Fruit fly (Drosophila melanogaster) whole organism, embryonic: ENCODE measurements around the gene CG13482.

Experiments used
- B-H1 ChIP-seq: fragments of 200-800 bp; sonication (Bioruptor generic); IDR thresholded peaks from 3 replicates; pipeline ENCODE4 v1.3.6; 2022; ENCODE audit warnings: missing biosample characterization, missing genetic modification characterization
- Blimp-1 ChIP-seq: fragments of 200-800 bp; sonication (Bioruptor generic); optimal IDR thresholded peaks from 3 replicates; lab custom pipeline; 2018; ENCODE audit warnings: missing biosample characterization, missing genetic modification characterization, mild to moderate bottlenecking, moderate library complexity, missing genetic modification reagents
- Bteb2 ChIP-seq: fragments of 200-800 bp; sonication (Bioruptor generic); optimal IDR thresholded peaks from 2 replicates; lab custom pipeline; 2016; ENCODE audit warnings: missing biosample characterization, missing genetic modification characterization
- CG10654 ChIP-seq: fragments of 200-800 bp; sonication (Bioruptor generic); optimal IDR thresholded peaks from 2 replicates; lab custom pipeline; 2016; ENCODE audit warnings: missing biosample characterization, missing genetic modification characterization
- CG10979 ChIP-seq: fragments of 200-800 bp; sonication (Bioruptor generic); optimal IDR thresholded peaks from 2 replicates; lab custom pipeline; 2018; ENCODE audit warnings: missing biosample characterization, mild to moderate bottlenecking, missing genetic modification characterization, moderate library complexity
- CG11504 ChIP-seq: fragments of 200-800 bp; sonication (Bioruptor generic); optimal IDR thresholded peaks from 3 replicates; lab custom pipeline; 2019; ENCODE audit warnings: missing biosample characterization, mild to moderate bottlenecking, missing genetic modification characterization, moderate library complexity
- CG12391 ChIP-seq: fragments of 200-800 bp; sonication (Bioruptor generic); optimal IDR thresholded peaks from 3 replicates; lab custom pipeline; 2018; ENCODE audit warnings: missing biosample characterization, mild to moderate bottlenecking, missing genetic modification characterization, moderate library complexity
- CG12744 ChIP-seq: fragments of 200-800 bp; sonication (Bioruptor generic); optimal IDR thresholded peaks from 2 replicates; lab custom pipeline; 2016; ENCODE audit warnings: missing biosample characterization, missing genetic modification characterization
- CG13424 ChIP-seq: fragments of 200-800 bp; sonication (Bioruptor generic); optimal IDR thresholded peaks from 2 replicates; lab custom pipeline; 2019; ENCODE audit warnings: missing biosample characterization, mild to moderate bottlenecking, missing genetic modification characterization, moderate library complexity
- CG14710 ChIP-seq: fragments of 200-800 bp; sonication (Bioruptor generic); optimal IDR thresholded peaks from 3 replicates; lab custom pipeline; 2019; ENCODE audit warnings: missing biosample characterization, mild to moderate bottlenecking, missing genetic modification characterization, moderate library complexity
- CG15601 ChIP-seq: fragments of 200-800 bp; sonication (Bioruptor generic); optimal IDR thresholded peaks from 3 replicates; lab custom pipeline; 2019; ENCODE audit warnings: missing biosample characterization, mild to moderate bottlenecking, missing genetic modification characterization, moderate library complexity
- CG18476 ChIP-seq: fragments of 200-800 bp; sonication (Bioruptor generic); optimal IDR thresholded peaks from 2 replicates; lab custom pipeline; 2016; ENCODE audit warnings: missing biosample characterization, mild to moderate bottlenecking, missing genetic modification characterization
- CG2678 ChIP-seq: fragments of 200-800 bp; sonication (Bioruptor generic); optimal IDR thresholded peaks from 3 replicates; lab custom pipeline; 2019; ENCODE audit warnings: missing biosample characterization, mild to moderate bottlenecking, missing genetic modification characterization, moderate library complexity
- CG2712 ChIP-seq: fragments of 200-800 bp; optimal IDR thresholded peaks from 3 replicates; lab custom pipeline; 2019; ENCODE audit warnings: missing biosample characterization, mild to moderate bottlenecking, missing genetic modification characterization, moderate library complexity
- CG2889 ChIP-seq: fragments of 200-800 bp; sonication (Bioruptor generic); IDR thresholded peaks from 3 replicates; pipeline ENCODE4 v1.3.6; 2022; ENCODE audit warnings: missing biosample characterization, missing genetic modification characterization
- CG31441 ChIP-seq: fragments of 200-800 bp; sonication (Bioruptor generic); IDR thresholded peaks from 2 replicates; pipeline ENCODE4 v1.3.6; 2022; ENCODE audit warnings: missing biosample characterization, missing genetic modification characterization
- CG32767 ChIP-seq: fragments of 200-800 bp; sonication (Bioruptor generic); IDR thresholded peaks from 2 replicates; pipeline ENCODE4 v1.3.6; 2022; ENCODE audit warnings: missing biosample characterization, missing genetic modification characterization
- CG34422 ChIP-seq: fragments of 200-800 bp; sonication (Bioruptor generic); IDR thresholded peaks from 3 replicates; pipeline ENCODE4 v1.3.6; 2022; ENCODE audit warnings: missing biosample characterization, missing genetic modification characterization
- CG4328 ChIP-seq: fragments of 200-800 bp; sonication (Bioruptor generic); optimal IDR thresholded peaks from 3 replicates; lab custom pipeline; 2017; ENCODE audit warnings: missing biosample characterization, missing genetic modification reagents, missing genetic modification characterization
- CG43689 ChIP-seq: fragments of 200-800 bp; sonication (Bioruptor generic); IDR thresholded peaks from 2 replicates; pipeline ENCODE4 v1.3.6; 2022; ENCODE audit warnings: missing biosample characterization, missing genetic modification characterization
- CG4404 ChIP-seq: fragments of 200-800 bp; sonication (Bioruptor generic); IDR thresholded peaks from 2 replicates; pipeline ENCODE4 v1.3.6; 2022; ENCODE audit warnings: missing biosample characterization, missing genetic modification characterization
- CG4424 ChIP-seq: fragments of 200-800 bp; sonication (Bioruptor generic); optimal IDR thresholded peaks from 3 replicates; lab custom pipeline; 2016; ENCODE audit warnings: missing biosample characterization, missing genetic modification characterization
- CG5953 ChIP-seq: fragments of 200-800 bp; sonication (Bioruptor generic); IDR thresholded peaks from 2 replicates; pipeline ENCODE4 v1.3.6; 2022; ENCODE audit warnings: missing biosample characterization, missing genetic modification characterization
- CG7987 ChIP-seq: fragments of 200-800 bp; sonication (Bioruptor generic); optimal IDR thresholded peaks from 2 replicates; lab custom pipeline; 2018; ENCODE audit warnings: missing biosample characterization, mild to moderate bottlenecking, missing genetic modification characterization, moderate library complexity
- CG8944 ChIP-seq: fragments of 200-800 bp; sonication (Bioruptor generic); optimal IDR thresholded peaks from 3 replicates; lab custom pipeline; 2016; ENCODE audit warnings: missing biosample characterization, missing genetic modification characterization
- Camta ChIP-seq: fragments of 200-800 bp; sonication (Bioruptor generic); optimal IDR thresholded peaks from 2 replicates; lab custom pipeline; 2016; ENCODE audit warnings: missing biosample characterization, missing genetic modification characterization
- CrebB ChIP-seq: fragments of 200-800 bp; sonication (Bioruptor generic); optimal IDR thresholded peaks from 3 replicates; lab custom pipeline; 2018; ENCODE audit warnings: missing biosample characterization, mild to moderate bottlenecking, missing genetic modification characterization
- Ets65A ChIP-seq: fragments of 200-800 bp; sonication (Bioruptor generic); peaks from one replicate; lab custom pipeline; 2016; ENCODE audit warnings: missing biosample characterization, missing genetic modification characterization
- Fer2 ChIP-seq: fragments of 200-800 bp; sonication (Bioruptor generic); optimal IDR thresholded peaks from 2 replicates; lab custom pipeline; 2018; ENCODE audit warnings: missing biosample characterization, mild to moderate bottlenecking, missing genetic modification characterization, moderate library complexity
- HHEX ChIP-seq: fragments of 200-800 bp; sonication (Bioruptor generic); optimal IDR thresholded peaks from 3 replicates; lab custom pipeline; 2017; ENCODE audit warnings: missing biosample characterization, mild to moderate bottlenecking, missing genetic modification characterization, missing genetic modification reagents
- Hand ChIP-seq: fragments of 200-800 bp; sonication (Bioruptor generic); optimal IDR thresholded peaks from 2 replicates; lab custom pipeline; 2017; ENCODE audit warnings: mild to moderate bottlenecking, missing biosample characterization, missing genetic modification reagents, missing genetic modification characterization
- Hsf ChIP-seq: fragments of 200-800 bp; sonication (Bioruptor generic); optimal IDR thresholded peaks from 3 replicates; lab custom pipeline; 2016; ENCODE audit warnings: missing biosample characterization, missing genetic modification characterization
- Oaz ChIP-seq: fragments of 200-800 bp; sonication (Bioruptor generic); IDR thresholded peaks from 2 replicates; pipeline ENCODE4 v1.3.6; 2022; ENCODE audit warnings: missing biosample characterization, missing genetic modification characterization
- Side ChIP-seq: fragments of 200-800 bp; sonication (Bioruptor generic); optimal IDR thresholded peaks from 2 replicates; lab custom pipeline; 2016; ENCODE audit warnings: missing biosample characterization, missing genetic modification characterization
- Sin3A ChIP-seq: fragments of >200 bp; optimal IDR thresholded peaks from 2 replicates; lab custom pipeline; 2018
- Tbp ChIP-seq: fragments of >200 bp; optimal IDR thresholded peaks from 2 replicates; lab custom pipeline; 2018; ENCODE audit warnings: missing biosample characterization, missing genetic modification characterization
- bowl ChIP-seq: fragments of 200-800 bp; sonication (Bioruptor generic); IDR thresholded peaks from 2 replicates; pipeline ENCODE4 v1.3.6; 2022; ENCODE audit warnings: missing biosample characterization, missing genetic modification characterization
- btn ChIP-seq: fragments of 200-800 bp; sonication (Bioruptor generic); optimal IDR thresholded peaks from 2 replicates; lab custom pipeline; 2016; ENCODE audit warnings: missing biosample characterization, missing genetic modification characterization
- crol ChIP-seq: fragments of 200-800 bp; sonication (Bioruptor generic); IDR thresholded peaks from 2 replicates; pipeline ENCODE4 v1.3.6; 2022; ENCODE audit warnings: missing biosample characterization, missing genetic modification characterization
- dmrt11E ChIP-seq: fragments of 200-800 bp; sonication (Bioruptor generic); optimal IDR thresholded peaks from 3 replicates; lab custom pipeline; 2018; ENCODE audit warnings: missing biosample characterization, mild to moderate bottlenecking, missing genetic modification characterization, moderate library complexity
- eve ChIP-seq, 2 experiments: fragments of >200 bp; optimal IDR thresholded peaks; 2 replicates each; lab custom pipeline; 2017; ENCODE audit warnings: missing biosample characterization in 2 of 2, missing genetic modification characterization in 2 of 2
- gcm2 ChIP-seq: fragments of 200-800 bp; sonication (Bioruptor generic); optimal IDR thresholded peaks from 2 replicates; lab custom pipeline; 2016; ENCODE audit warnings: missing biosample characterization, missing genetic modification characterization
- grau ChIP-seq: fragments of 200-800 bp; optimal IDR thresholded peaks from 3 replicates; lab custom pipeline; 2019; ENCODE audit warnings: missing biosample characterization, mild to moderate bottlenecking, missing genetic modification characterization, moderate library complexity
- kay ChIP-seq: fragments of 200-800 bp; sonication (Bioruptor generic); optimal IDR thresholded peaks from 2 replicates; lab custom pipeline; 2016; ENCODE audit warnings: missing biosample characterization, missing genetic modification characterization
- kni ChIP-seq: fragments of 200-800 bp; sonication (Bioruptor generic); optimal IDR thresholded peaks from 3 replicates; lab custom pipeline; 2017; ENCODE audit warnings: mild to moderate bottlenecking, missing biosample characterization, missing genetic modification reagents, missing genetic modification characterization
- lmd ChIP-seq: fragments of 200-800 bp; sonication (Bioruptor generic); IDR thresholded peaks from 2 replicates; pipeline ENCODE4 v1.3.6; 2022; ENCODE audit warnings: missing biosample characterization, missing genetic modification characterization
- lola ChIP-seq, 3 experiments: fragments of >200 bp in 2 of 3; fragments of 200-800 bp in 1 of 3; sonication (Bioruptor generic) in 1 of 3; optimal IDR thresholded peaks; 2 replicates each; lab custom pipeline; 2017 to 2019; ENCODE audit warnings: missing biosample characterization in 3 of 3, missing genetic modification characterization in 3 of 3, mild to moderate bottlenecking in 1 of 3, moderate library complexity in 1 of 3
- sc ChIP-seq, 3 experiments: fragments of >200 bp in 2 of 3; fragments of 200-800 bp in 1 of 3; sonication (Bioruptor generic) in 1 of 3; optimal IDR thresholded peaks; 2 replicates in 2 of 3; 3 replicates in 1 of 3; lab custom pipeline; 2017; ENCODE audit warnings: mild to moderate bottlenecking in 1 of 3, missing biosample characterization in 1 of 3, missing genetic modification characterization in 1 of 3, missing genetic modification reagents in 1 of 3
- sob ChIP-seq: fragments of 200-800 bp; sonication (Bioruptor generic); IDR thresholded peaks from 2 replicates; pipeline ENCODE4 v1.3.6; 2022; ENCODE audit warnings: missing biosample characterization, missing genetic modification characterization
- sr ChIP-seq: fragments of 200-800 bp; sonication (Bioruptor generic); IDR thresholded peaks from 3 replicates; pipeline ENCODE4 v1.3.6; 2022; ENCODE audit warnings: missing biosample characterization, missing genetic modification characterization

The CG13482 gene

dm6 chr3L:14300696-14301319 is 28.3 kb upstream of the CG13482 start (continued):
- TF ChIP-seq Hand (GFP tag; lab: Kevin White, UChicago), result no peak
- no peak for TF ChIP-seq Fer2 (tag; lab: Kevin White, UChicago)
- TF ChIP-seq sr (GFP tag; lab: Robert Waterston, UW), result no peak
- TF ChIP-seq dmrt11E, result peak; percentile 42
- no peak for TF ChIP-seq Oaz (GFP tag; lab: Robert Waterston, UW)
- no peak for TF ChIP-seq HHEX (GFP tag; lab: Kevin White, UChicago)
- TF ChIP-seq CG43689 (GFP tag; lab: Robert Waterston, UW), result no peak
- no peak for TF ChIP-seq CG34422 (GFP tag; lab: Robert Waterston, UW)
- TF ChIP-seq CG10979 (tag; lab: Kevin White, UChicago), result peak; percentile 23
- TF ChIP-seq CG15601 (tag; lab: Kevin White, UChicago), result no peak
- TF ChIP-seq sob (GFP tag; lab: Robert Waterston, UW), result no peak
- no peak for TF ChIP-seq CG10654 (GFP tag; lab: Kevin White, UChicago)
- no peak for TF ChIP-seq sc (optimal IDR thresholded peaks at IDR 0.05; lab: Kevin White, UChicago)
- no peak for TF ChIP-seq sc (GFP tag; optimal IDR thresholded peaks at IDR 0.05; lab: Kevin White, UChicago)
- TF ChIP-seq Ets65A, result peak; percentile 78
- TF ChIP-seq kni (GFP tag; lab: Kevin White, UChicago), result no peak
- TF ChIP-seq Blimp-1 (GFP tag; lab: Kevin White, UChicago), result peak; percentile 15
- TF ChIP-seq CG8944 (GFP tag; lab: Kevin White, UChicago), result no peak
- TF ChIP-seq CG12744 (GFP tag; lab: Kevin White, UChicago), result no peak
- TF ChIP-seq CrebB (tag; lab: Kevin White, UChicago), result no peak
- no peak for TF ChIP-seq gcm2 (GFP tag; lab: Kevin White, UChicago)
- no peak for TF ChIP-seq crol (GFP tag; lab: Robert Waterston, UW)
- no peak for TF ChIP-seq CG4424 (GFP tag; lab: Kevin White, UChicago)
- TF ChIP-seq grau, result peak; percentile 28
- no peak for TF ChIP-seq CG13424 (tag; lab: Kevin White, UChicago)
- TF ChIP-seq btn (GFP tag; lab: Kevin White, UChicago), result no peak
- TF ChIP-seq Bteb2 (GFP tag; lab: Kevin White, UChicago), result no peak
- TF ChIP-seq CG2712 (tag; lab: Kevin White, UChicago), result peak; percentile 37
- no peak for TF ChIP-seq Hsf
- no peak for TF ChIP-seq Side (GFP tag; lab: Kevin White, UChicago)
- TF ChIP-seq kay, result no peak
- no peak for TF ChIP-seq CG7987 (GFP tag; lab: Kevin White, UChicago)
- peak; percentile 46 for TF ChIP-seq CG11504 (tag; lab: Kevin White, UChicago)
- TF ChIP-seq eve (GFP tag; optimal IDR thresholded peaks at IDR 0.05; lab: Kevin White, UChicago), result peak in 1 of 2 experiments; percentile 33
- TF ChIP-seq CG12391 (tag; lab: Kevin White, UChicago), result peak; percentile 29
- no peak for TF ChIP-seq CG4328
- TF ChIP-seq B-H1 (GFP tag; lab: Robert Waterston, UW), result no peak
- peak in 1 of 3 experiments; percentile 38 for TF ChIP-seq lola (GFP tag; optimal IDR thresholded peaks at IDR 0.05; lab: Kevin White, UChicago)
- no peak for TF ChIP-seq CG5953 (GFP tag; lab: Robert Waterston, UW)
- no peak for TF ChIP-seq Sin3A (lab: Kevin White, UChicago)
- TF ChIP-seq CG32767 (GFP tag; lab: Robert Waterston, UW), result no peak
- TF ChIP-seq CG2678 (tag; lab: Kevin White, UChicago), result peak; percentile 10
- no peak for TF ChIP-seq CG4404 (GFP tag; lab: Robert Waterston, UW)
- TF ChIP-seq CG18476, result peak; percentile 95
- TF ChIP-seq CG31441, result peak; percentile 44; the same call in 1 of the 2 replicates
- TF ChIP-seq Camta (GFP tag; lab: Kevin White, UChicago), result no peak
- no peak for TF ChIP-seq lmd (GFP tag; lab: Robert Waterston, UW)
- no peak for TF ChIP-seq bowl
- TF ChIP-seq CG2889, result no peak
- TF ChIP-seq CG14710 (tag; lab: Kevin White, UChicago), result peak; percentile 5
- no peak for TF ChIP-seq Tbp
